Fruit fly (Drosophila melanogaster): Measurements from ENCODE around the gene upd3.
A peak's percentile ranks its signal among the peaks of the same experiment; 100 is the strongest.

upd3 gene

DNA sequence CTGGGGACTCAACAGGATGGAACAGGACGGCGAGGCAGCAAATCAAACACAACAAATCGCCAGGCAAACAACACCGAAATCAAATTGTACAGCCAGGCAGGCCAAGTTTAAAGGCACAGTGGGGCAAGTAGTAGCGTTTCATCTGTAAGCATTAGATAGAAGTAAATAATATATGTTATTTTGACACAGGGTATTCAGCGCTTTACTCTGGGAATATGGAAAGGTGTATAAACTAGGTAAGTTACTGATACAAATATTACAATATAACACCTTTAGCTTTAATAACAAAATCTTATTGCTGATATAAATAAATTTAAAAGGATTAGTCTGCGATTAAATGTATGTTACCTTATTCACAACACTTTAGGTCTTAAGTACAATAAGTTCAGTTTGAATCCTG lies 13.7 kb upstream of the upd3 start:
- no peak for TF ChIP-seq CG15710 (tag; optimal IDR thresholded peaks at IDR 0.05)
- TF ChIP-seq CG32121 (GFP tag; IDR thresholded peaks at IDR 0.05): no peak
- TF ChIP-seq Snoo (tag; optimal IDR thresholded peaks at IDR 0.05): no peak
- no peak for TF ChIP-seq CG9948 (tag; optimal IDR thresholded peaks at IDR 0.05)
- no peak for TF ChIP-seq CG8301 (tag; optimal IDR thresholded peaks at IDR 0.05)

- TF ChIP-seq CG13204 (GFP tag; optimal IDR thresholded peaks at IDR 0.05) (peak; percentile 17), EcR (GFP tag; optimal IDR thresholded peaks at IDR 0.05) (no peak)
Observed at dm6 chrX:18266846-18267245, 10.2 kb upstream of the upd3 start.

dm6 chrX:18272422-18272821 lies 4.6 kb upstream of the upd3 start:
- TF ChIP-seq CG15710 (tag; optimal IDR thresholded peaks at IDR 0.05) (peak; percentile 73), CG32121 (GFP tag; IDR thresholded peaks at IDR 0.05) (no peak), CG10348 (GFP tag; IDR thresholded peaks at IDR 0.05) (no peak), CG4496 (GFP tag; IDR thresholded peaks at IDR 0.05) (no peak), Pif1A (GFP tag; optimal IDR thresholded peaks at IDR 0.05) (peak; percentile 30), CG34367 (tag; optimal IDR thresholded peaks at IDR 0.05) (peak; percentile 50), CG17806 (tag; optimal IDR thresholded peaks at IDR 0.05) (peak; percentile 45), Ets98B (GFP tag; IDR thresholded peaks at IDR 0.05) (no peak), CG8301 (tag; optimal IDR thresholded peaks at IDR 0.05) (peak; percentile 58), CG12605 (GFP tag; IDR thresholded peaks at IDR 0.05) (no peak), CG9948 (tag; optimal IDR thresholded peaks at IDR 0.05) (peak; percentile 60), CG13204 (GFP tag; optimal IDR thresholded peaks at IDR 0.05) (no peak), fd96Ca (GFP tag; IDR thresholded peaks at IDR 0.05) (no peak), rn (GFP tag; IDR thresholded peaks at IDR 0.05) (no peak), CG8159 (tag; optimal IDR thresholded peaks at IDR 0.05) (peak; percentile 78), D1 (tag; optimal IDR thresholded peaks at IDR 0.05) (no peak), gl (tag; optimal IDR thresholded peaks at IDR 0.05) (no peak), Pif1B (GFP tag; optimal IDR thresholded peaks at IDR 0.05) (peak; percentile 36), Snoo (tag; optimal IDR thresholded peaks at IDR 0.05) (peak; percentile 65), CG14655 (GFP tag; optimal IDR thresholded peaks at IDR 0.05) (peak; percentile 75), EcR (GFP tag; optimal IDR thresholded peaks at IDR 0.05) (no peak)

- TF ChIP-seq rn (GFP tag; IDR thresholded peaks at IDR 0.05) (no peak), CG13204 (GFP tag; optimal IDR thresholded peaks at IDR 0.05) (no peak), CG8301 (tag; optimal IDR thresholded peaks at IDR 0.05) (peak; percentile 20), CG10348 (GFP tag; IDR thresholded peaks at IDR 0.05) (no peak), CG17806 (tag; optimal IDR thresholded peaks at IDR 0.05) (peak; percentile 56), fd96Ca (GFP tag; IDR thresholded peaks at IDR 0.05) (no peak), CG12605 (GFP tag; IDR thresholded peaks at IDR 0.05) (no peak), Pif1A (GFP tag; optimal IDR thresholded peaks at IDR 0.05) (no peak), CG34367 (tag; optimal IDR thresholded peaks at IDR 0.05) (peak; percentile 42), CG8159 (tag; optimal IDR thresholded peaks at IDR 0.05) (peak; percentile 74), CG9948 (tag; optimal IDR thresholded peaks at IDR 0.05) (peak; percentile 63), Snoo (tag; optimal IDR thresholded peaks at IDR 0.05) (peak; percentile 67), Ets98B (GFP tag; IDR thresholded peaks at IDR 0.05) (no peak), CG15710 (tag; optimal IDR thresholded peaks at IDR 0.05) (peak; percentile 72), CG14655 (GFP tag; optimal IDR thresholded peaks at IDR 0.05) (peak; percentile 68)
Observed at dm6 chrX:18273180-18274016, 3.6 kb upstream of the upd3 start.

DNA sequence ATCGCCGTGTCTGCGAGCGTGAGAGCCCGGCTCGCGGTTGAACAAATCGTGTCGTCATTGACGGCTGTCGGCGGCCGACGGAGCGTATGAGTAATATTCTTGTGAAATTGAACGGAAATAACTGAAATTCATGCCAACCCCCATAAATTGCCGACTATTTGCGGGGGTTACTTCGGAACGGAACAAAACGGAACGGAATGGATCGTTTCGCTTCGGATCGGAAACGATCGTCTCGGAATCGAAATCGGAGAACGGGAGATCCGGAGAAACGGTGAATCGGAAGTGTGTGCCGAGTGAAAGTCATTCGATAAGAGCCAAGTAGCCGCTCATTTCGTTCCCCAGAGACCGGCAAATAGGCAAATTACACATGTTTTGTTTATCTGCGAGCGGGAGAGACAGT lies 1.1 kb upstream of the upd3 start:
- TF ChIP-seq EcR (GFP tag; optimal IDR thresholded peaks at IDR 0.05) (no peak), Snoo (tag; optimal IDR thresholded peaks at IDR 0.05) (no peak), CG17806 (tag; optimal IDR thresholded peaks at IDR 0.05) (no peak), CG8301 (tag; optimal IDR thresholded peaks at IDR 0.05) (no peak)

DNA sequence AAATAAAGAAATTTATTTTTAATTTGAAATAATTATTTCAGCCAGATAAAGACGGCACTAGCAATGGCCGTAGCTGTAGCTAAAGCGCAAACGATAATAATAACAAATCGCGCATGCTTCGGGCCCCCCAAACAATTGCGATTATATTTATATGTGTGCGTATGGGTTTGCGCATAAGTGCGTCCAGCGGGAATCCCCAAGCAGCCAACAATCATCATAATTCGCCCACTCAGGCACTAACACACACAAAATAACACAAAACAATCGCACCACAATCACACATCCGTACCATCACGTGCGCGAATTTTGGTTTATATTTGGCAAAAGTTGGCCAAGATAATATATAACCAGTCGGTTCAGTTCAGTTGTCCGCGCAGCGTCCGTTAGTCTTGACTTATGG lies 1.7 kb downstream of the upd3 start:
- TF ChIP-seq EcR (GFP tag; optimal IDR thresholded peaks at IDR 0.05) (no peak), CG9948 (tag; optimal IDR thresholded peaks at IDR 0.05) (no peak), Pif1B (GFP tag; optimal IDR thresholded peaks at IDR 0.05) (no peak), Ets98B (GFP tag; IDR thresholded peaks at IDR 0.05) (no peak)

DNA sequence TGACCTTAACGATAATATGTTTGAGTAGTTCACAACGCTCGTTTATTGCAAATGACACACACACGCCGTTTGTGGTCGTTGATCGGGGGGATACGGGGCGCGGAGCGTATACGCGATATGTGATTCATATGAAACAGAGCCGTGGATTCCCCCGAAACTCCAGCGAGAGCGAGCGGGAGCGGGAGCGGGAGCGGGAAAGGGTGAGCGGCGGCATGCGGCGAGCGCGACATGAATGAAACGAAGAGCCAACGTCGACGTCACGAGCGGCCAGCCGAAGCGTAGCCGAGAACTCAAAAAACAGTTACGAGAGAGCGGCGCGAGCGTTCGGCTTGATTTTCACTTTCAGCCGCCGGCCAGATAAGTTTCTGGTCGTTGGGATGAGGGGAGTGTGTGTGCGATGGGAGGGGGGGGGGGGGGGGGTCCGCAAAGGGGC lies 5.4 kb downstream of the upd3 start:
- TF ChIP-seq CG10348 (GFP tag; IDR thresholded peaks at IDR 0.05) (no peak), Ets98B (GFP tag; IDR thresholded peaks at IDR 0.05) (peak; percentile 17; the same call in 1 of the 2 replicates), fd96Ca (GFP tag; IDR thresholded peaks at IDR 0.05) (peak; percentile 7; the same call in 1 of the 3 replicates), Pif1B (GFP tag; optimal IDR thresholded peaks at IDR 0.05) (no peak), CG8301 (tag; optimal IDR thresholded peaks at IDR 0.05) (no peak), CG8159 (tag; optimal IDR thresholded peaks at IDR 0.05) (no peak), CG14655 (GFP tag; optimal IDR thresholded peaks at IDR 0.05) (no peak), CG13204 (GFP tag; optimal IDR thresholded peaks at IDR 0.05) (peak; percentile 97), CG4496 (GFP tag; IDR thresholded peaks at IDR 0.05) (peak; percentile 53; the same call in 1 of the 3 replicates), EcR (GFP tag; optimal IDR thresholded peaks at IDR 0.05) (peak; percentile 73), CG32121 (GFP tag; IDR thresholded peaks at IDR 0.05) (0 out of 2 replicates have a peak, but pooled peaks have one; percentile 11), Snoo (tag; optimal IDR thresholded peaks at IDR 0.05) (no peak), CG12605 (GFP tag; IDR thresholded peaks at IDR 0.05) (peak; percentile 38; the same call in 1 of the 2 replicates), gl (tag; optimal IDR thresholded peaks at IDR 0.05) (no peak), CG34367 (tag; optimal IDR thresholded peaks at IDR 0.05) (no peak)
